Worm (Caenorhabditis elegans) whole organism, midembryonic: ENCODE measurements around the gene acly-2.

Experiments used
- T22C8.4 ChIP-seq: fragments of 200-800 bp; sonication (Bioruptor generic); IDR thresholded peaks from 2 replicates; pipeline ENCODE4 v1.3.6; 2022; ENCODE audit warnings: missing genetic modification characterization, missing compliant biosample characterization
- cog-1 ChIP-seq: sonication (generic microtip); optimal IDR thresholded peaks from 2 replicates; lab custom pipeline; 2016; ENCODE audit warnings: missing genetic modification characterization, missing compliant biosample characterization
- flt-1 ChIP-seq: fragments of 200-800 bp; sonication (Bioruptor generic); IDR thresholded peaks from 2 replicates; pipeline ENCODE4 v1.3.6; 2022; ENCODE audit warnings: missing genetic modification characterization, missing compliant biosample characterization
- med-1 ChIP-seq: sonication (generic microtip); optimal IDR thresholded peaks from 2 replicates; lab custom pipeline; 2017; ENCODE audit warnings: missing genetic modification characterization, mild to moderate bottlenecking, missing compliant biosample characterization, antibody characterized with exemption, missing genetic modification reagents; ENCODE audit not compliant: insufficient read depth
- ref-1 ChIP-seq: fragments of 200-800 bp; sonication (Bioruptor generic); conservative IDR thresholded peaks from 2 replicates; pipeline ENCODE4 v1.3.6; 2022; ENCODE audit warnings: missing genetic modification reagents, missing genetic modification characterization, missing compliant biosample characterization
- tab-1 ChIP-seq: fragments of 200-800 bp; sonication (Bioruptor generic); IDR thresholded peaks from 2 replicates; pipeline ENCODE4 v1.3.6; 2022; ENCODE audit warnings: missing genetic modification characterization, missing compliant biosample characterization
- ztf-23 ChIP-seq: fragments of 200-800 bp; sonication (Bioruptor generic); IDR thresholded peaks from 2 replicates; pipeline ENCODE4 v1.3.6; 2022; ENCODE audit warnings: missing genetic modification reagents, missing genetic modification characterization, missing compliant biosample characterization

DNA sequence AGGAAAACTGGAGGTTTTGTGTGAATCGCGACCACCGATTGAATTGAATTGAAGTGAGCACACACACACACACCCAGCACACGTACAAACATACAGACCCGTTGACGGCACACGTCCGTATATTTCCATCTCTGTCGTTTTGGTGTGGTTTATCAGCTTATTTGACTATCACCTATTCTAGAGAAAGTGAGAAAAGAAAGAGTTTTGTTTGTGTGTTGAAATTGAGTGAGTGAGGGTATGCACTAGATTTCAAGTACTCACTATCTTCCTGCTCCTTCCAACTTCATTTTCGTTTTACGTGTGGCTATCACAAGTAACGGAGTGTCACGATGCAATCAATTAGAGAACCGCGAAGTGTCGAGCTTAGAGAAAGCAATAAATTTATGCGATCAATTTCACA, 47.6 kb downstream of the acly-2 start:
- no peak for TF ChIP-seq ref-1
- no peak for TF ChIP-seq T22C8.4 (GFP tag; lab: Robert Waterston, UW)
- TF ChIP-seq cog-1 (tag; lab: Kevin White, UChicago): no peak
- TF ChIP-seq ztf-23 (GFP tag; lab: Robert Waterston, UW): no peak
- TF ChIP-seq flt-1 (GFP tag; lab: Robert Waterston, UW): no peak
- TF ChIP-seq tab-1 (GFP tag; lab: Robert Waterston, UW): no peak
- no peak for TF ChIP-seq med-1
